Worm (Caenorhabditis elegans) whole organism, L1 larva: ENCODE results near the gene srw-142.
A peak's percentile ranks its signal among the peaks of the same experiment; 100 is the strongest.
"Not testable (repeated sequence)": the region's sequence is repeated elsewhere in the genome, so short reads cannot be mapped to it uniquely, and the experiment has no call there.

Source experiments
- C04F5.9 ChIP-seq: sonication (generic microtip); optimal IDR thresholded peaks from 2 replicates; lab custom pipeline; 2016; ENCODE audit warnings: missing genetic modification characterization, missing compliant biosample characterization
- C16A3.4 ChIP-seq: fragments of 150-350 bp; optimal IDR thresholded peaks from 2 replicates; lab custom pipeline; 2014; ENCODE audit warnings: missing biosample characterization, missing genetic modification characterization
- aha-1 ChIP-seq: fragments of 150-350 bp; optimal IDR thresholded peaks from 2 replicates; lab custom pipeline; 2014; ENCODE audit warnings: missing biosample characterization, missing genetic modification characterization
- alr-1 ChIP-seq: fragments of 200-800 bp; sonication (Bioruptor generic); optimal IDR thresholded peaks from 2 replicates; lab custom pipeline; 2018; ENCODE audit warnings: borderline replicate concordance, mild to moderate bottlenecking, missing genetic modification characterization, missing compliant biosample characterization
- aly-2 ChIP-seq: fragments of 150-350 bp; optimal IDR thresholded peaks from 2 replicates; lab custom pipeline; 2014; ENCODE audit warnings: missing biosample characterization, missing genetic modification characterization
- blmp-1 ChIP-seq: fragments of 150-350 bp; optimal IDR thresholded peaks from 2 replicates; lab custom pipeline; 2014; ENCODE audit warnings: missing biosample characterization, missing genetic modification characterization
- ceh-63 ChIP-seq: fragments of 200-800 bp; sonication (Bioruptor generic); optimal IDR thresholded peaks from 2 replicates; lab custom pipeline; 2018; ENCODE audit warnings: mild to moderate bottlenecking, missing genetic modification characterization, missing compliant biosample characterization
- ceh-8 ChIP-seq: fragments of 200-800 bp; sonication (Bioruptor generic); optimal IDR thresholded peaks from 2 replicates; lab custom pipeline; 2018; ENCODE audit warnings: mild to moderate bottlenecking, missing genetic modification characterization, moderate library complexity, missing compliant biosample characterization
- ces-1 ChIP-seq: fragments of 150-350 bp; optimal IDR thresholded peaks from 2 replicates; lab custom pipeline; 2014; ENCODE audit warnings: missing biosample characterization, missing genetic modification reagents, missing genetic modification characterization
- efl-1 ChIP-seq, 4 experiments: fragments of 150-350 bp; optimal IDR thresholded peaks in 3 of 4; peaks in 1 of 4; 1 replicate in 1 of 4; 2 replicates in 3 of 4; lab custom pipeline; 2014; ENCODE audit warnings: missing biosample characterization in 2 of 4, missing genetic modification characterization in 2 of 4, missing genetic modification reagents in 2 of 4
- egl-27 ChIP-seq, 2 experiments: fragments of 150-350 bp in 1 of 2; sonication (generic microtip); optimal IDR thresholded peaks; 3 replicates each; lab custom pipeline; 2017 to 2018; ENCODE audit warnings: missing biosample characterization in 2 of 2, missing genetic modification characterization in 2 of 2, missing genetic modification reagents in 2 of 2
- elt-3 ChIP-seq, 6 experiments: fragments of 150-350 bp in 1 of 6; sonication (generic microtip); optimal IDR thresholded peaks; 2 replicates each; lab custom pipeline; 2017 to 2018; ENCODE audit warnings: missing biosample characterization in 6 of 6, missing genetic modification characterization in 6 of 6, inconsistent platforms in 1 of 6
- fkh-4 ChIP-seq: sonication (generic microtip); optimal IDR thresholded peaks from 2 replicates; lab custom pipeline; 2016; ENCODE audit warnings: missing compliant biosample characterization, missing genetic modification characterization, borderline replicate concordance
- fkh-8 ChIP-seq: sonication (generic microtip); optimal IDR thresholded peaks from 2 replicates; lab custom pipeline; 2016; ENCODE audit warnings: mild to moderate bottlenecking, missing genetic modification characterization, missing compliant biosample characterization
- fos-1 ChIP-seq: fragments of 150-350 bp; optimal IDR thresholded peaks from 2 replicates; lab custom pipeline; 2014; ENCODE audit warnings: missing biosample characterization, missing genetic modification characterization
- grh-1 ChIP-seq: fragments of 200-800 bp; sonication (Bioruptor generic); IDR thresholded peaks from 2 replicates; pipeline ENCODE4 v1.3.6; 2022; ENCODE audit warnings: missing genetic modification reagents, missing genetic modification characterization, missing compliant biosample characterization
- hlh-17 ChIP-seq: fragments of 200-800 bp; sonication (Bioruptor generic); optimal IDR thresholded peaks from 2 replicates; lab custom pipeline; 2018; ENCODE audit warnings: missing genetic modification characterization, mild to moderate bottlenecking, missing compliant biosample characterization, moderate library complexity, borderline replicate concordance
- isw-1 ChIP-seq: fragments of 200-800 bp; sonication (Bioruptor generic); IDR thresholded peaks from 2 replicates; pipeline ENCODE4 v1.3.6; 2022; ENCODE audit warnings: missing genetic modification characterization, missing compliant biosample characterization
- jun-1 ChIP-seq: fragments of 150-350 bp; optimal IDR thresholded peaks from 2 replicates; lab custom pipeline; 2014; ENCODE audit warnings: missing biosample characterization, missing genetic modification reagents, missing genetic modification characterization
- lin-15B ChIP-seq: fragments of 150-350 bp; sonication (generic microtip); optimal IDR thresholded peaks from 3 replicates; lab custom pipeline; 2014; ENCODE audit warnings: missing biosample characterization, missing genetic modification characterization
- lsy-2 ChIP-seq, 2 experiments: fragments of 150-350 bp; optimal IDR thresholded peaks; 2 replicates each; lab custom pipeline; 2014; ENCODE audit warnings: missing biosample characterization in 2 of 2, missing genetic modification characterization in 2 of 2
- mdl-1 ChIP-seq, 2 experiments: fragments of 150-350 bp; optimal IDR thresholded peaks; 2 replicates each; lab custom pipeline; 2014 to 2017; ENCODE audit warnings: missing biosample characterization in 2 of 2, missing genetic modification characterization in 2 of 2, inconsistent platforms in 1 of 2
- mep-1 ChIP-seq: fragments of 150-350 bp; optimal IDR thresholded peaks from 2 replicates; lab custom pipeline; 2014; ENCODE audit warnings: missing biosample characterization, missing genetic modification characterization
- nhr-84 ChIP-seq: sonication (generic microtip); optimal IDR thresholded peaks from 2 replicates; lab custom pipeline; 2017; ENCODE audit warnings: missing biosample characterization, missing genetic modification characterization
- skn-1 ChIP-seq: fragments of 150-350 bp; optimal IDR thresholded peaks from 2 replicates; lab custom pipeline; 2014; ENCODE audit warnings: missing biosample characterization, missing genetic modification characterization
- unc-62 ChIP-seq: fragments of 150-350 bp; optimal IDR thresholded peaks from 2 replicates; lab custom pipeline; 2014; ENCODE audit warnings: missing biosample characterization, missing genetic modification reagents, missing genetic modification characterization
- zip-4 ChIP-seq: fragments of 200-800 bp; sonication (Bioruptor generic); optimal IDR thresholded peaks from 2 replicates; lab custom pipeline; 2018; ENCODE audit warnings: mild to moderate bottlenecking, missing genetic modification characterization, moderate library complexity, missing compliant biosample characterization

Gene srw-142

DNA sequence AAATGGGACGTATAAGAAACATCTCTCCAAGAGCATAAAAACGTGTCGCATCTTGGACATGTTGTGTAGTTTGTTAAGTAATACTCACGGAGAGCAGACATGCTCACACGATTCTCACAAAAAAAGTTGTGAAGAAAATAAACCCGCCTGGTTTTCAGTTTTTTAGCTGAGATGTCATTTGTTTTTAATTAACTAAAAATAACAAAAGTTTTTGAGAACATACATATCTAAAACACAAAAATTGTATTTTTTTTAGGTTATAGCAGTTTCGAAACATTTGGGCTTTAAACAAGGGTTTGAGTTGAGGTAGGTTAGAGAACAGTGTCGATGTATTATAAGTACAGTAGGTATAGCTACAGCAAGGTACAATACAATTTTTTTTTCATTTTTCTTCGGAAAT is 6.7 kb upstream of the srw-142 start, which contains the start of gene srh-88:
Gene srh-88, minus strand, starts transcription at position 101 of the 400 bp plus-strand sequence.
- TF ChIP-seq efl-1 (optimal IDR thresholded peaks at IDR 0.05; lab: Kevin White, UChicago) (no peak), efl-1 (GFP tag; optimal IDR thresholded peaks at IDR 0.05 in 1 of 2; lab: Kevin White, UChicago) (no peak)

DNA sequence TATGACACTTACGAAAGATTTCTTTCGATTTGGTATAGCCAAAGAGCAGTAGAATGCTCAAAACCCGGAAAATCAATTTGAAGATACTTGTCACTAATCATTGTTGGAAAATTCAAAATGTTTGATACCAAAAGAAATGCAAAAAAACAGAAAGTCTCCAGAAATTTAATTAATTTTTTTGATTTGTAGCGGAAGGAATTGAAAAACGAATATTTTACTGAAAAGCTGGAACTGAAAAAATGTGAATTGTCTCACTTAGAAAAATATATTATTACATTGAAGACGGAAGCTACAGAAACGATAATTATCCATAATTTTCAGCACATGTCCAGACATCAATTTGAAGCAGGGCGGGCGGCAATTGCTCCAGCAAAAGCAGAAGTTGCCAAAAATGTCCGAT is 4.9 kb upstream of the srw-142 start, which contains the start of gene srw-138:
Gene srw-138, minus strand, starts transcription at position 101 of the 400 bp plus-strand sequence.
- TF ChIP-seq skn-1 (tag; lab: Kevin White, UChicago) = no peak
- no peak for TF ChIP-seq grh-1
- TF ChIP-seq, all 84 proteins: peak for 0

DNA sequence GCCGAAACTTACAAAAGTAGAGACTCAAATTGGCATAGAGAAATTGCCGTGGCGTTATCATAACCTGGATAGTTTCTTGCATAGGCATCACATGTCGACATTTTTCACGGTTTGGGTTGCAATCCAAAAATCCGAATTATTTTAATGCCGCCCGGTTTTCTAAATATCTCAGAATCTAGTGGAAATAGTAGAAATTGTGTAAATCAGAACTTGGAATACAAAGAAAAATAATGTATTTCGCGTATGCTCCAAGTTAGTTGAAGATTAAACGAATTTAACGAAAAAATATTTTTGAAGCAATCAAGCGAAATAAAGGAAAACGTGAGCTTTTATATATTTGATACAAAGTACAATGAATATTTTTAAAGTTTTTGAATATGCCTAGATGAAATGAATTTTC is 2.8 kb upstream of the srw-142 start, which contains the start of gene srw-144:
Gene srw-144, minus strand, starts transcription at position 101 of the 400 bp plus-strand sequence.
- TF ChIP-seq lin-15B (tag; lab: Kevin White, UChicago) (no peak), isw-1 (GFP tag; lab: Robert Waterston, UW) (no peak), alr-1 (tag; lab: Kevin White, UChicago) (no peak), ceh-8 (GFP tag; lab: Kevin White, UChicago) (no peak), efl-1 (optimal IDR thresholded peaks at IDR 0.05; lab: Kevin White, UChicago) (no peak), efl-1 (GFP tag; optimal IDR thresholded peaks at IDR 0.05 in 1 of 2; lab: Kevin White, UChicago) (peak in 1 of 2 experiments; percentile 5), elt-3 (tag; optimal IDR thresholded peaks at IDR 0.05; lab: Kevin White, UChicago) (no peak), grh-1 (no peak)
- TF ChIP-seq, all 84 proteins: peak for 1

DNA sequence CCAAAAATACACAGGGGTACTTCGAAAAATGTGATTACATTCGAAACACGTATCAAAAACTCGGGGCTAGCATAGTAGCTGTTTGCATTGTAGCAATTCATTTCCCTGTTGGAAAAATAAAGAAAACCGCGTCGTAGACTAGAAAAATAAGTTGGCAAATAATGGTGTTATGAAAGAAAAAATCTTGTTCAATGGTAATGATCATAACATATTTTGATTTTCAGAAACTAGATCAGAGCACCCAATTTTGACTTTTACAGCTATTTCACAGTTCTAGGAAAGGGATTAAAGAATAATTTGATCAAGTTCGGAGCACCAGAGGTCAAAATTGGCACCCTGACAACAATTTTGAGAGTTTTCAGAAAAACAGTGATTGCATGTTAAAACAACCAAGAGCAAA is 2.8 kb downstream of the srw-142 start, which contains the start of gene srh-248:
Gene srh-248, minus strand, starts transcription at position 101 of the 400 bp plus-strand sequence.
- TF ChIP-seq blmp-1 (tag; lab: Kevin White, UChicago); nhr-84 (tag; lab: Kevin White, UChicago); unc-62: not testable (repeated sequence)

DNA sequence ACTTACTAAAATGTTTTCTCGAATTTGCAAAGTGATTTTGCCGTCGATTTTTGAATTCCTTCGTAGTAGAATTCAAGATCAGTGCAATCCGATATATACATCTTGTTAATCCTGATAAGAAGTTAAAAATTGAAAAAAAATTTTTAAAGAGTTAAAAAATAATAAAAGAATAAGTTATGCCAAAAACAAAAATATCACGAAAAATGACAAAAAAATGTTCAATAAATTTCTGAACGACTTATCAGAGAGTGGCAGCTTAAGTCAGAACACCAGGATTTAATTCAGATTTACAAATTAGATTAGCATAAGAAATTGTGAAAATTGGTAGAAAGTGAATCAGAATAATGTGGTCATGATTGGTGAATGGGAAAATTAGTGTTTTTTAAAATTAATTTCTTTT is 6.0 kb downstream of the srw-142 start, which contains the start of gene srw-122:
Gene srw-122, minus strand, starts transcription at position 101 of the 400 bp plus-strand sequence.
- not testable (repeated sequence) for TF ChIP-seq mdl-1 (tag; optimal IDR thresholded peaks at IDR 0.05; lab: Kevin White, UChicago); aly-2; egl-27 (tag; optimal IDR thresholded peaks at IDR 0.05; lab: Kevin White, UChicago)

DNA sequence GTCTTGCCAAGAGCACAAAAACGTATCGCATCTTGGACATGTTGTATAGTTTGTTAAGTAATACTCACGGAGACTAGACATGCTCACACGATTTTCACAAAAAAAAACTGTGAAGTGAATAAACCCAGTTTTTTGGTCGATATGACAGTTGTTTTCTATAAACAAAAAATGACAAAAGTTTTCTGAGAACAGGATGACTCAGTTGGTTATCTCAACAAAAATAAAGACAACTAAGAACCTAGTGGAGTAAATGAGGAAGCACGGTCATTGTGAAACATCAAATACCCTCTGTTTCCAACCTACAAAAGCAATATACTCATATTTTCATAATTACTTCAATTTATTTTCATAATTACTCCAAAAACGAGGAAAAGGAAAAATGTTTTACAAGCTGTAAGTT is 12.5 kb downstream of the srw-142 start, which contains the start of gene srh-87:
Gene srh-87, minus strand, starts transcription at position 101 of the 400 bp plus-strand sequence.
- TF ChIP-seq lsy-2 (tag; optimal IDR thresholded peaks at IDR 0.05; lab: Kevin White, UChicago) (no peak), fos-1 (tag; lab: Kevin White, UChicago) (no peak), fkh-4 (tag; lab: Kevin White, UChicago) (no peak), fkh-8 (tag; lab: Kevin White, UChicago) (no peak)
- TF ChIP-seq, all 84 proteins: peak for 0

DNA sequence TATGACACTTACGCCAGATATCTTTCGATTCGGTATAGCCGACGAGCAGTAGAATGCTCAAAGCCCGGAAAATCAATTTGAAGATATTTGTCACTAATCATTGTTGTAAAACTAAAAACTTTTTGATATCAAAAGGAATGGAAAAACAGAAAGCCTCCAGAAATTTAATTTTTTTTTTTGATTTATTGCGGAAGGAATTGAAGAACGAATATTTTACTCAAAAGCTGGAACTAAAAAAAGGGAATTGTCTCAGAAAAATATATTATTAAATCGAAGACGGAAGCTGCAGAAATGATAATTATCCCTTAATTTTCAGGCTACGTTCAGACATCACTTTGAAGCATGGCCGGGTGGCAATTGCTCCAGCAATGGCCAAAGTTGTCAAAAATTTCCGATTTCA is 14.2 kb downstream of the srw-142 start, which contains the start of gene srw-137:
Gene srw-137, minus strand, starts transcription at position 101 of the 400 bp plus-strand sequence.
- TF ChIP-seq zip-4 = no peak
- TF ChIP-seq ceh-63 (GFP tag; lab: Kevin White, UChicago) = no peak
- TF ChIP-seq aha-1 (tag; lab: Kevin White, UChicago) = no peak
- no peak for TF ChIP-seq aly-2
- TF ChIP-seq C16A3.4 (tag; lab: Kevin White, UChicago) = no peak
- TF ChIP-seq hlh-17 (GFP tag; lab: Kevin White, UChicago) = no peak
- no peak for TF ChIP-seq ces-1 (GFP tag; lab: Kevin White, UChicago)
- no peak for TF ChIP-seq elt-3 (tag; optimal IDR thresholded peaks at IDR 0.05; lab: Kevin White, UChicago)
- TF ChIP-seq jun-1 = no peak
- TF ChIP-seq C04F5.9 = no peak
- TF ChIP-seq mep-1 (tag; lab: Kevin White, UChicago) = no peak
- TF ChIP-seq efl-1 (optimal IDR thresholded peaks at IDR 0.05; lab: Kevin White, UChicago) = no peak
- no peak for TF ChIP-seq efl-1 (GFP tag; optimal IDR thresholded peaks at IDR 0.05 in 1 of 2; lab: Kevin White, UChicago)
